Fruit fly (Drosophila melanogaster) whole organism, embryonic: ENCODE results near the gene sunz.

Experiments used
- ATbp ChIP-seq: fragments of 200-800 bp; sonication (Bioruptor generic); optimal IDR thresholded peaks from 2 replicates; lab custom pipeline; 2017; ENCODE audit warnings: missing biosample characterization, mild to moderate bottlenecking, missing genetic modification characterization, missing genetic modification reagents
- Abd-B ChIP-seq: fragments of 200-800 bp; sonication (Bioruptor generic); optimal IDR thresholded peaks from 2 replicates; lab custom pipeline; 2018; ENCODE audit warnings: missing biosample characterization, mild to moderate bottlenecking, missing genetic modification characterization, moderate library complexity
- Atf-2 ChIP-seq: fragments of 200-800 bp; sonication (Bioruptor generic); optimal IDR thresholded peaks from 2 replicates; lab custom pipeline; 2016; ENCODE audit warnings: missing biosample characterization, missing genetic modification characterization
- C15 ChIP-seq: fragments of 200-800 bp; sonication (Bioruptor generic); IDR thresholded peaks from 3 replicates; pipeline ENCODE4 v1.3.6; 2022; ENCODE audit warnings: missing biosample characterization, missing genetic modification characterization
- CG10321 ChIP-seq: fragments of 200-800 bp; sonication (Bioruptor generic); IDR thresholded peaks from 2 replicates; pipeline ENCODE4 v1.3.6; 2022; ENCODE audit warnings: missing biosample characterization, missing genetic modification characterization
- CG10431 ChIP-seq: fragments of 200-800 bp; sonication (Bioruptor generic); optimal IDR thresholded peaks from 3 replicates; lab custom pipeline; 2018; ENCODE audit warnings: missing biosample characterization, mild to moderate bottlenecking, missing genetic modification characterization
- CG12071 ChIP-seq: fragments of 200-800 bp; sonication (Bioruptor generic); optimal IDR thresholded peaks from 3 replicates; lab custom pipeline; 2018; ENCODE audit warnings: missing biosample characterization, mild to moderate bottlenecking, missing genetic modification characterization
- CG12236 ChIP-seq: fragments of 200-800 bp; sonication (Bioruptor generic); optimal IDR thresholded peaks from 2 replicates; lab custom pipeline; 2016; ENCODE audit warnings: missing biosample characterization, missing genetic modification characterization
- CG14050 ChIP-seq: fragments of 200-800 bp; sonication (Bioruptor generic); IDR thresholded peaks from 3 replicates; pipeline ENCODE4 v1.3.6; 2022; ENCODE audit warnings: missing biosample characterization, missing genetic modification characterization
- CG14860 ChIP-seq: fragments of 200-800 bp; sonication (Bioruptor generic); IDR thresholded peaks from 3 replicates; pipeline ENCODE4 v1.3.6; 2022; ENCODE audit warnings: missing biosample characterization, missing genetic modification characterization; ENCODE audit not compliant: partially characterized antibody
- CG1603 ChIP-seq: fragments of 200-800 bp; sonication (Bioruptor generic); optimal IDR thresholded peaks from 2 replicates; lab custom pipeline; 2019; ENCODE audit warnings: missing biosample characterization, mild to moderate bottlenecking, missing genetic modification characterization, moderate library complexity
- CG16863 ChIP-seq: fragments of 200-800 bp; sonication (Bioruptor generic); optimal IDR thresholded peaks from 3 replicates; lab custom pipeline; 2016; ENCODE audit warnings: missing biosample characterization, missing genetic modification characterization
- CG1792 ChIP-seq: fragments of 200-800 bp; sonication (Bioruptor generic); optimal IDR thresholded peaks from 2 replicates; lab custom pipeline; 2016; ENCODE audit warnings: missing biosample characterization, missing genetic modification characterization
- CG18599 ChIP-seq: fragments of 200-800 bp; sonication (Bioruptor generic); optimal IDR thresholded peaks from 3 replicates; lab custom pipeline; 2017; ENCODE audit warnings: missing biosample characterization, missing genetic modification characterization, mild to moderate bottlenecking, moderate library complexity, missing genetic modification reagents
- CG2678 ChIP-seq: fragments of 200-800 bp; sonication (Bioruptor generic); optimal IDR thresholded peaks from 3 replicates; lab custom pipeline; 2019; ENCODE audit warnings: missing biosample characterization, mild to moderate bottlenecking, missing genetic modification characterization, moderate library complexity
- CG31441 ChIP-seq: fragments of 200-800 bp; sonication (Bioruptor generic); IDR thresholded peaks from 2 replicates; pipeline ENCODE4 v1.3.6; 2022; ENCODE audit warnings: missing biosample characterization, missing genetic modification characterization
- CG34422 ChIP-seq: fragments of 200-800 bp; sonication (Bioruptor generic); IDR thresholded peaks from 3 replicates; pipeline ENCODE4 v1.3.6; 2022; ENCODE audit warnings: missing biosample characterization, missing genetic modification characterization
- CG4404 ChIP-seq: fragments of 200-800 bp; sonication (Bioruptor generic); IDR thresholded peaks from 2 replicates; pipeline ENCODE4 v1.3.6; 2022; ENCODE audit warnings: missing biosample characterization, missing genetic modification characterization
- CG5245 ChIP-seq: fragments of 200-800 bp; sonication (Bioruptor generic); optimal IDR thresholded peaks from 3 replicates; lab custom pipeline; 2016; ENCODE audit warnings: missing biosample characterization, missing genetic modification characterization
- CG8478 ChIP-seq: fragments of >200 bp; optimal IDR thresholded peaks from 2 replicates; lab custom pipeline; 2018
- Dfd ChIP-seq, 2 experiments: fragments of >200 bp; optimal IDR thresholded peaks; 2 replicates each; lab custom pipeline; 2017; ENCODE audit warnings: missing biosample characterization in 2 of 2, missing genetic modification characterization in 2 of 2
- Doc3 ChIP-seq: fragments of 200-800 bp; sonication (Bioruptor generic); IDR thresholded peaks from 3 replicates; pipeline ENCODE4 v1.3.6; 2022; ENCODE audit warnings: missing biosample characterization, missing genetic modification characterization; ENCODE audit not compliant: partially characterized antibody
- Fer2 ChIP-seq: fragments of 200-800 bp; sonication (Bioruptor generic); optimal IDR thresholded peaks from 2 replicates; lab custom pipeline; 2018; ENCODE audit warnings: missing biosample characterization, mild to moderate bottlenecking, missing genetic modification characterization, moderate library complexity
- HLH4C ChIP-seq: fragments of 200-800 bp; sonication (Bioruptor generic); IDR thresholded peaks from 3 replicates; pipeline ENCODE4 v1.3.6; 2022; ENCODE audit warnings: missing biosample characterization, missing genetic modification characterization; ENCODE audit not compliant: partially characterized antibody
- HLH54F ChIP-seq: fragments of 200-800 bp; sonication (Bioruptor generic); optimal IDR thresholded peaks from 3 replicates; lab custom pipeline; 2016; ENCODE audit warnings: missing biosample characterization, missing genetic modification characterization
- Mrtf ChIP-seq: fragments of 200-800 bp; sonication (Bioruptor generic); IDR thresholded peaks from 3 replicates; pipeline ENCODE4 v1.3.6; 2022; ENCODE audit warnings: missing biosample characterization, missing genetic modification characterization
- Ravus ChIP-seq: fragments of 200-800 bp; sonication (Bioruptor generic); IDR thresholded peaks from 2 replicates; pipeline ENCODE4 v1.3.6; 2022; ENCODE audit warnings: missing biosample characterization, missing genetic modification characterization
- Stat92E ChIP-seq, 3 experiments: fragments of >200 bp in 2 of 3; fragments of 200-800 bp in 1 of 3; sonication (Bioruptor generic) in 1 of 3; optimal IDR thresholded peaks; 2 replicates each; lab custom pipeline; 2017 to 2019; ENCODE audit warnings: missing biosample characterization in 3 of 3, missing genetic modification characterization in 3 of 3, mild to moderate bottlenecking in 1 of 3, moderate library complexity in 1 of 3
- Trl ChIP-seq, 3 experiments: fragments of >200 bp in 2 of 3; fragments of 200-800 bp in 1 of 3; sonication (Bioruptor generic) in 1 of 3; optimal IDR thresholded peaks; 2 replicates in 1 of 3; 3 replicates in 2 of 3; lab custom pipeline; 2016 to 2017; ENCODE audit warnings: missing biosample characterization in 1 of 3, missing genetic modification characterization in 1 of 3
- Vsx1 ChIP-seq: fragments of 200-800 bp; sonication (Bioruptor generic); optimal IDR thresholded peaks from 2 replicates; lab custom pipeline; 2017; ENCODE audit warnings: missing biosample characterization, mild to moderate bottlenecking, missing genetic modification characterization, missing genetic modification reagents
- Xbp1 ChIP-seq: fragments of 200-800 bp; sonication (Bioruptor generic); optimal IDR thresholded peaks from 3 replicates; lab custom pipeline; 2016; ENCODE audit warnings: missing biosample characterization, mild to moderate bottlenecking, missing genetic modification characterization
- YL-1 ChIP-seq: fragments of 200-800 bp; sonication (Bioruptor generic); optimal IDR thresholded peaks from 3 replicates; lab custom pipeline; 2017; ENCODE audit warnings: missing biosample characterization, mild to moderate bottlenecking, missing genetic modification characterization
- cad ChIP-seq: fragments of >200 bp; optimal IDR thresholded peaks from 2 replicates; lab custom pipeline; 2017; ENCODE audit warnings: missing biosample characterization, missing genetic modification characterization
- exex ChIP-seq: fragments of 200-800 bp; sonication (Bioruptor generic); optimal IDR thresholded peaks from 4 replicates; lab custom pipeline; 2018; ENCODE audit warnings: missing biosample characterization, mild to moderate bottlenecking, missing genetic modification characterization, moderate library complexity
- hb ChIP-seq: fragments of 200-800 bp; sonication (Bioruptor generic); IDR thresholded peaks from 3 replicates; pipeline ENCODE4 v1.3.6; 2022; ENCODE audit warnings: missing biosample characterization, missing genetic modification characterization; ENCODE audit not compliant: partially characterized antibody
- her ChIP-seq: fragments of 200-800 bp; sonication (Bioruptor generic); optimal IDR thresholded peaks from 2 replicates; lab custom pipeline; 2016; ENCODE audit warnings: missing biosample characterization, missing genetic modification characterization
- insv ChIP-seq, 2 experiments: fragments of 200-800 bp; sonication (Bioruptor generic); optimal IDR thresholded peaks; 3 replicates each; lab custom pipeline; 2016 to 2018; ENCODE audit warnings: missing biosample characterization in 2 of 2, missing genetic modification characterization in 2 of 2
- ken ChIP-seq: fragments of 200-800 bp; sonication (Bioruptor generic); IDR thresholded peaks from 3 replicates; pipeline ENCODE4 v1.3.6; 2022; ENCODE audit warnings: missing biosample characterization, missing genetic modification characterization
- lbe ChIP-seq: fragments of 200-800 bp; sonication (Bioruptor generic); optimal IDR thresholded peaks from 2 replicates; lab custom pipeline; 2016; ENCODE audit warnings: missing biosample characterization, mild to moderate bottlenecking, missing genetic modification characterization
- lmd ChIP-seq: fragments of 200-800 bp; sonication (Bioruptor generic); IDR thresholded peaks from 2 replicates; pipeline ENCODE4 v1.3.6; 2022; ENCODE audit warnings: missing biosample characterization, missing genetic modification characterization
- lov ChIP-seq, 2 experiments: fragments of 200-800 bp in 1 of 2; fragments of >200 bp in 1 of 2; sonication (Bioruptor generic) in 1 of 2; IDR thresholded peaks in 1 of 2; optimal IDR thresholded peaks in 1 of 2; 2 replicates in 1 of 2; 3 replicates in 1 of 2; pipeline versions ENCODE4 v1.3.6 to Lab custom; 2017 to 2022; ENCODE audit warnings: missing biosample characterization in 1 of 2, missing genetic modification characterization in 1 of 2
- mam ChIP-seq: fragments of 200-800 bp; sonication (Bioruptor generic); optimal IDR thresholded peaks from 3 replicates; lab custom pipeline; 2016; ENCODE audit warnings: missing biosample characterization, missing genetic modification characterization
- nerfin-1 ChIP-seq: fragments of 200-800 bp; sonication (Bioruptor generic); optimal IDR thresholded peaks from 3 replicates; lab custom pipeline; 2019; ENCODE audit warnings: missing biosample characterization, mild to moderate bottlenecking, missing genetic modification characterization, moderate library complexity
- nom ChIP-seq: fragments of 200-800 bp; sonication (Bioruptor generic); optimal IDR thresholded peaks from 2 replicates; lab custom pipeline; 2017; ENCODE audit warnings: missing biosample characterization, missing genetic modification characterization, mild to moderate bottlenecking, moderate library complexity, missing genetic modification reagents
- p53 ChIP-seq: fragments of 200-800 bp; sonication (Bioruptor generic); optimal IDR thresholded peaks from 2 replicates; lab custom pipeline; 2016; ENCODE audit warnings: missing biosample characterization, missing genetic modification characterization
- pho ChIP-seq: fragments of 200-800 bp; sonication (Bioruptor generic); optimal IDR thresholded peaks from 2 replicates; lab custom pipeline; 2016; ENCODE audit warnings: missing biosample characterization, missing genetic modification characterization
- pnt ChIP-seq: fragments of 200-800 bp; sonication (Bioruptor generic); optimal IDR thresholded peaks from 3 replicates; lab custom pipeline; 2016; ENCODE audit warnings: missing biosample characterization, missing genetic modification characterization
- row ChIP-seq: fragments of 200-800 bp; sonication (Bioruptor generic); IDR thresholded peaks from 3 replicates; pipeline ENCODE4 v1.3.6; 2022; ENCODE audit warnings: missing biosample characterization, missing genetic modification characterization
- zen ChIP-seq: fragments of 200-800 bp; sonication (Bioruptor generic); optimal IDR thresholded peaks from 3 replicates; lab custom pipeline; 2018; ENCODE audit warnings: missing biosample characterization, mild to moderate bottlenecking, missing genetic modification characterization, moderate library complexity

sunz gene

dm6 chr3R:6664371-6665116 is 34.6 kb downstream of the sunz start (continued):
- TF ChIP-seq HLH54F, result no peak
- peak; percentile 20 for TF ChIP-seq CG2678
- no peak; the same call in 2 of the 3 replicates for TF ChIP-seq hb
- TF ChIP-seq zen (tag; lab: Kevin White, UChicago), result peak; percentile 22
- no peak for TF ChIP-seq CG12071
- no peak for TF ChIP-seq nom
- no peak for TF ChIP-seq CG4404 (GFP tag; lab: Robert Waterston, UW)
- TF ChIP-seq lbe (GFP tag; lab: Kevin White, UChicago), result no peak
- no peak for TF ChIP-seq Mrtf (GFP tag; lab: Robert Waterston, UW)
- peak; percentile 25; the same call in 1 of the 3 replicates for TF ChIP-seq row
- TF ChIP-seq Vsx1, result no peak
- no peak for TF ChIP-seq CG18599 (GFP tag; lab: Kevin White, UChicago)
- no peak for TF ChIP-seq CG1792 (GFP tag; lab: Kevin White, UChicago)
- TF ChIP-seq Abd-B, result no peak
- no peak for TF ChIP-seq p53 (GFP tag; lab: Kevin White, UChicago)
- TF ChIP-seq CG1603 (tag; lab: Kevin White, UChicago), result peak; percentile 69
- no peak for TF ChIP-seq Doc3
- TF ChIP-seq Xbp1 (GFP tag; lab: Kevin White, UChicago), result no peak
- TF ChIP-seq pho (GFP tag; lab: Kevin White, UChicago), result no peak
- no peak for TF ChIP-seq Trl (optimal IDR thresholded peaks at IDR 0.05; lab: Kevin White, UChicago)
- TF ChIP-seq Trl (GFP tag; optimal IDR thresholded peaks at IDR 0.05; lab: Kevin White, UChicago), result no peak
- no peak for TF ChIP-seq CG14860
- peak; percentile 77 for TF ChIP-seq CG31441 (GFP tag; lab: Robert Waterston, UW)
- TF ChIP-seq lov (optimal IDR thresholded peaks at IDR 0.05; lab: Kevin White, UChicago), result no peak
- TF ChIP-seq lov (GFP tag; IDR thresholded peaks at IDR 0.05; lab: Robert Waterston, UW), result no peak
- no peak for TF ChIP-seq Ravus (GFP tag; lab: Robert Waterston, UW)
- no peak for TF ChIP-seq Stat92E (GFP tag; optimal IDR thresholded peaks at IDR 0.05; lab: Kevin White, UChicago)
- no peak for TF ChIP-seq cad (GFP tag; lab: Kevin White, UChicago)
- TF ChIP-seq mam (GFP tag; lab: Kevin White, UChicago), result no peak
- no peak for TF ChIP-seq CG10321 (GFP tag; lab: Robert Waterston, UW)
- TF ChIP-seq nerfin-1, result no peak
- no peak for TF ChIP-seq CG16863
- no peak for TF ChIP-seq CG10431 (GFP tag; lab: Kevin White, UChicago)
- no peak for TF ChIP-seq CG34422 (GFP tag; lab: Robert Waterston, UW)
- no peak for TF ChIP-seq Atf-2 (GFP tag; lab: Kevin White, UChicago)
- no peak for TF ChIP-seq CG8478
- no peak for TF ChIP-seq HLH4C (GFP tag; lab: Robert Waterston, UW)
- TF ChIP-seq pnt, result peak; percentile 3
- TF ChIP-seq lmd (GFP tag; lab: Robert Waterston, UW), result no peak
- TF ChIP-seq ken (GFP tag; lab: Robert Waterston, UW), result no peak
- TF ChIP-seq Fer2 (tag; lab: Kevin White, UChicago), result no peak
- TF ChIP-seq ATbp (GFP tag; lab: Kevin White, UChicago), result no peak
- TF ChIP-seq Dfd (GFP tag; optimal IDR thresholded peaks at IDR 0.05; lab: Kevin White, UChicago), result no peak
- no peak for TF ChIP-seq her (GFP tag; lab: Kevin White, UChicago)
- TF ChIP-seq YL-1 (GFP tag; lab: Kevin White, UChicago), result no peak
- TF ChIP-seq insv (GFP tag; optimal IDR thresholded peaks at IDR 0.05; lab: Kevin White, UChicago), result no peak
- TF ChIP-seq exex (tag; lab: Kevin White, UChicago), result no peak
- no peak for TF ChIP-seq CG14050 (GFP tag; lab: Robert Waterston, UW)
- TF ChIP-seq CG5245 (GFP tag; lab: Kevin White, UChicago), result no peak
- TF ChIP-seq CG12236 (GFP tag; lab: Kevin White, UChicago), result no peak
- no peak for TF ChIP-seq C15 (GFP tag; lab: Robert Waterston, UW)
